Fruit fly (Drosophila melanogaster) whole organism, embryonic: ENCODE results near the gene Sdhaf3.

Experiments
- CG10543 ChIP-seq: fragments of 200-800 bp; sonication (Bioruptor generic); optimal IDR thresholded peaks from 3 replicates; lab custom pipeline; 2017; ENCODE audit warnings: missing biosample characterization, mild to moderate bottlenecking, missing genetic modification characterization, moderate library complexity
- CG17829 ChIP-seq: fragments of 200-800 bp; optimal IDR thresholded peaks from 2 replicates; lab custom pipeline; 2019; ENCODE audit warnings: missing biosample characterization, mild to moderate bottlenecking, missing genetic modification characterization, moderate library complexity
- CG8765 ChIP-seq: fragments of 200-800 bp; sonication (Bioruptor generic); IDR thresholded peaks from 2 replicates; pipeline ENCODE4 v1.3.6; 2022; ENCODE audit warnings: missing biosample characterization, missing genetic modification characterization
- CTCF ChIP-seq: fragments of 200-800 bp; sonication (Bioruptor generic); optimal IDR thresholded peaks from 2 replicates; lab custom pipeline; 2017; ENCODE audit warnings: missing biosample characterization, mild to moderate bottlenecking, missing genetic modification characterization, moderate library complexity
- fd3F ChIP-seq: fragments of 200-800 bp; sonication (Bioruptor generic); optimal IDR thresholded peaks from 2 replicates; lab custom pipeline; 2018; ENCODE audit warnings: missing biosample characterization, mild to moderate bottlenecking, missing genetic modification characterization, moderate library complexity
- ken ChIP-seq: fragments of 200-800 bp; sonication (Bioruptor generic); IDR thresholded peaks from 3 replicates; pipeline ENCODE4 v1.3.6; 2022; ENCODE audit warnings: missing biosample characterization, missing genetic modification characterization

dm6 chr3R:16447448-16448045 is 34.7 kb downstream of the Sdhaf3 start:
- TF ChIP-seq CG8765, result no peak
- no peak for TF ChIP-seq CTCF (GFP tag; lab: Kevin White, UChicago)
- TF ChIP-seq CG17829, result no peak
- no peak for TF ChIP-seq fd3F
- no peak for TF ChIP-seq CG10543
- no peak for TF ChIP-seq ken (GFP tag; lab: Robert Waterston, UW)
